Worm (Caenorhabditis elegans): ENCODE data around the gene F36H5.12.

DNA sequence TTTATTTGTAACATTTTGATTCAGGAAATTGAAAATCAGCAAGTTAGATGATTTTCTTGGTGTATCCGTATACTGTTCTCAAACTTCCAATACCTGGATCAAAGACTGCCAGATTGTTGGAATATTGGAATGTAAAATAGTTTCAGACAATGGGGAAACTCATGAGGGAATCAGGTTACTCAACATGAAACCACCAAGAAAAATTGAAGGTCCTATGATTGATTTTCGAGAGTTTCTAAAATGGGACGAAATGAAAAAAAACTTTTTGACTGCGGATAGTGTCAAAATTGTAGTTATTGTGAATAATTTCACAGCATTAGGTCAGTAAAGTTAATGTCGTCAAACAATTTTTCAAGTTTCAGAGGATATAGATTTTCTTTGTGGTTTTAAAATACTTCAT is 29.1 kb downstream of the F36H5.12 start, which contains the start of gene math-3:
- no peak for TF ChIP-seq ceh-13 (GFP tag; optimal IDR thresholded peaks at IDR 0.05)
- no peak for TF ChIP-seq flt-1 (GFP tag; IDR thresholded peaks at IDR 0.05)
- TF ChIP-seq B0310.2 (tag; optimal IDR thresholded peaks at IDR 0.05): no peak
- no peak for TF ChIP-seq tra-4 (tag; optimal IDR thresholded peaks at IDR 0.05)
- TF ChIP-seq hnd-1 (tag; optimal IDR thresholded peaks at IDR 0.05): no peak
- TF ChIP-seq pes-1 (GFP tag; IDR thresholded peaks at IDR 0.05): no peak
- no peak for TF ChIP-seq tbx-37 (GFP tag; conservative IDR thresholded peaks at IDR 0.05)
